Fruit fly (Drosophila melanogaster): Measurements from ENCODE around the gene HIP.
A peak's percentile ranks its signal among the peaks of the same experiment; 100 is the strongest.

Gene HIP

DNA sequence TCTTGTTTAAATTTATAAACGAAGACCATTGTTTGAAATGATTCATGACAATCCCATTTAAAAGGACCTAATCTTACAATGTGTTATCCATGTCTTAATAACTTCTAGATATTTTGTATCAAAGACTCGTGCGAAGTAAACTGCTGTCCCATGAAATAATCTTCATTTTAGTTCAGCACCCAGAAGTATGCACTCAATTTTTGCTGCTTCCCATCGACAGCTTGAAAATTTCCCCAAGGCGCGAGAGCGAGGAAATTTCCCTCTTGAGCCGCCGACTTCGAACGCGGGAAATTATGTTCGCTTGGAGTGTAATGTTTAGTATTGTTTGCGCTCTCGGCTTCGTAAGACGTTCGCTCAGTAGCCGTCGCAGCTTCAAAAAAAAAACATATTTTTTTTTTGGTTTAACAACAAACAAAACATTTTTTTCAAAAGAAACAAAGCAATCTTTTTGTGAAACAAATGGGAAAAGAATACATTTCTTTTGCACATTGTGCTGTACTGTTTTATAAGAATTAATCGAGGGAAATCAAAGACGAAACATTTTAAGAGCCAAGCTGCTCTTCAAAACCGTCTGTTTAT lies 36.9 kb downstream of the HIP start (continued):
- no peak for TF ChIP-seq Stat92E (GFP tag; optimal IDR thresholded peaks at IDR 0.05)
- TF ChIP-seq odd (GFP tag; optimal IDR thresholded peaks at IDR 0.05), result no peak
- no peak for TF ChIP-seq CG14441 (GFP tag; IDR thresholded peaks at IDR 0.05)
- TF ChIP-seq cas (GFP tag; IDR thresholded peaks at IDR 0.05), result no peak
- no peak for TF ChIP-seq CG14860 (GFP tag; IDR thresholded peaks at IDR 0.05; ENCODE audit: partially characterized antibody)
- no peak for TF ChIP-seq gfzf (GFP tag; optimal IDR thresholded peaks at IDR 0.05)
- TF ChIP-seq Poxn (GFP tag; IDR thresholded peaks at IDR 0.05), result no peak
- TF ChIP-seq CG9437 (GFP tag; optimal IDR thresholded peaks at IDR 0.05), result no peak
- 0 out of 3 replicates have a peak, but pooled peaks have one; percentile 22 for TF ChIP-seq ci (GFP tag; IDR thresholded peaks at IDR 0.05)
- TF ChIP-seq sima (GFP tag; optimal IDR thresholded peaks at IDR 0.05), result no peak
- TF ChIP-seq CG17359 (tag; optimal IDR thresholded peaks at IDR 0.05), result no peak
- TF ChIP-seq stwl (tag; optimal IDR thresholded peaks at IDR 0.05), result no peak
- TF ChIP-seq gro (GFP tag; optimal IDR thresholded peaks at IDR 0.05), result no peak
- no peak for TF ChIP-seq CG32772 (GFP tag; IDR thresholded peaks at IDR 0.05)
- no peak for TF ChIP-seq seq (GFP tag; IDR thresholded peaks at IDR 0.05)
- no peak for TF ChIP-seq CG1832 (GFP tag; optimal IDR thresholded peaks at IDR 0.05)
- no peak for TF ChIP-seq CG14965 (GFP tag; optimal IDR thresholded peaks at IDR 0.05; ENCODE audit: borderline replicate concordance)
- no peak for TF ChIP-seq CG11504 (tag; optimal IDR thresholded peaks at IDR 0.05)
- no peak for TF ChIP-seq CG13296 (GFP tag; optimal IDR thresholded peaks at IDR 0.05)
- no peak for TF ChIP-seq CG8281 (tag; optimal IDR thresholded peaks at IDR 0.05)
- no peak for TF ChIP-seq pros (GFP tag; optimal IDR thresholded peaks at IDR 0.05)
- TF ChIP-seq nom (GFP tag; optimal IDR thresholded peaks at IDR 0.05), result no peak
- no peak for TF ChIP-seq Ada2b (GFP tag; IDR thresholded peaks at IDR 0.05)
- TF ChIP-seq trh (GFP tag; optimal IDR thresholded peaks at IDR 0.05), result no peak
- peak; percentile 9 for TF ChIP-seq zf30C (GFP tag; optimal IDR thresholded peaks at IDR 0.05)
- no peak for TF ChIP-seq CG17361 (GFP tag; IDR thresholded peaks at IDR 0.05)
- no peak for TF ChIP-seq CG2129 (GFP tag; IDR thresholded peaks at IDR 0.05; ENCODE audit: partially characterized antibody)
- no peak for TF ChIP-seq CG3995 (GFP tag; optimal IDR thresholded peaks at IDR 0.05)
- TF ChIP-seq corto (GFP tag; optimal IDR thresholded peaks at IDR 0.05), result no peak
- no peak for TF ChIP-seq CG12659 (GFP tag; optimal IDR thresholded peaks at IDR 0.05)
- peak; percentile 4 for TF ChIP-seq pita (GFP tag; optimal IDR thresholded peaks at IDR 0.05)
- TF ChIP-seq fd102C (GFP tag; optimal IDR thresholded peaks at IDR 0.05), result no peak
- peak; percentile 47; the same call in 1 of the 2 replicates for TF ChIP-seq chm (GFP tag; IDR thresholded peaks at IDR 0.05)
- no peak for TF ChIP-seq cwo (GFP tag; optimal IDR thresholded peaks at IDR 0.05)
- no peak for TF ChIP-seq gsb-n (tag; optimal IDR thresholded peaks at IDR 0.05)
- no peak for TF ChIP-seq Side (GFP tag; optimal IDR thresholded peaks at IDR 0.05)
- no peak for TF ChIP-seq CG8944 (GFP tag; optimal IDR thresholded peaks at IDR 0.05)
- TF ChIP-seq Ets97D (GFP tag; optimal IDR thresholded peaks at IDR 0.05), result no peak
- no peak for TF ChIP-seq unpg (GFP tag; optimal IDR thresholded peaks at IDR 0.05)
- TF ChIP-seq CG15073 (GFP tag; optimal IDR thresholded peaks at IDR 0.05), result no peak
- no peak for TF ChIP-seq lov (optimal IDR thresholded peaks at IDR 0.05)
- no peak for TF ChIP-seq lov (GFP tag; IDR thresholded peaks at IDR 0.05)
- TF ChIP-seq CG32532 (GFP tag; IDR thresholded peaks at IDR 0.05), result no peak
- TF ChIP-seq CG4707 (GFP tag; optimal IDR thresholded peaks at IDR 0.05), result no peak
- no peak for TF ChIP-seq org-1 (GFP tag; optimal IDR thresholded peaks at IDR 0.05)
- TF ChIP-seq CG12155 (GFP tag; optimal IDR thresholded peaks at IDR 0.05), result no peak
- TF ChIP-seq Sox102F (GFP tag; optimal IDR thresholded peaks at IDR 0.05), result no peak
- peak; percentile 26 for TF ChIP-seq Med (GFP tag)
- no peak for TF ChIP-seq CG4424 (GFP tag; optimal IDR thresholded peaks at IDR 0.05)
- no peak for TF ChIP-seq Mes4 (GFP tag; optimal IDR thresholded peaks at IDR 0.05)
- TF ChIP-seq ken (GFP tag; IDR thresholded peaks at IDR 0.05), result no peak
